Worm (Caenorhabditis elegans) whole organism, L2 larva: ENCODE measurements around the gene C06E1.9.
A peak's percentile ranks its signal among the peaks of the same experiment; 100 is the strongest.

ENCODE experiments used
- C34F6.9 ChIP-seq: fragments of 150-350 bp; optimal IDR thresholded peaks from 2 replicates; lab custom pipeline; 2014; ENCODE audit warnings: missing biosample characterization, missing genetic modification characterization
- F13H6.1 ChIP-seq: sonication (generic microtip); optimal IDR thresholded peaks from 2 replicates; lab custom pipeline; 2016; ENCODE audit warnings: missing genetic modification characterization, missing compliant biosample characterization
- R02D3.7 ChIP-seq: fragments of 150-350 bp; optimal IDR thresholded peaks from 2 replicates; lab custom pipeline; 2014; ENCODE audit warnings: missing biosample characterization, missing genetic modification characterization
- Y55F3AM.14 ChIP-seq: fragments of 200-800 bp; sonication (Bioruptor generic); optimal IDR thresholded peaks from 2 replicates; lab custom pipeline; 2018; ENCODE audit warnings: mild to moderate bottlenecking, missing genetic modification characterization, missing compliant biosample characterization
- ZK546.5 ChIP-seq: sonication (generic microtip); optimal IDR thresholded peaks from 2 replicates; lab custom pipeline; 2017; ENCODE audit warnings: missing biosample characterization, missing genetic modification characterization
- alr-1 ChIP-seq: fragments of 150-350 bp; optimal IDR thresholded peaks from 2 replicates; lab custom pipeline; 2014; ENCODE audit warnings: missing biosample characterization, missing genetic modification characterization
- aly-2 ChIP-seq: fragments of 150-350 bp; optimal IDR thresholded peaks from 2 replicates; lab custom pipeline; 2014; ENCODE audit warnings: missing biosample characterization, missing genetic modification characterization
- ama-1 ChIP-seq: fragments of 150-350 bp; optimal IDR thresholded peaks from 2 replicates; lab custom pipeline; 2018; ENCODE audit warnings: inconsistent platforms
- blmp-1 ChIP-seq: sonication (generic microtip); optimal IDR thresholded peaks from 2 replicates; lab custom pipeline; 2017; ENCODE audit warnings: missing genetic modification characterization, mild to moderate bottlenecking, missing compliant biosample characterization, antibody characterized with exemption, moderate library complexity; ENCODE audit not compliant: insufficient read depth
- ceh-16 ChIP-seq: fragments of 150-350 bp; optimal IDR thresholded peaks from 2 replicates; lab custom pipeline; 2014; ENCODE audit warnings: missing biosample characterization, missing genetic modification characterization
- ceh-82 ChIP-seq: fragments of 150-350 bp; optimal IDR thresholded peaks from 2 replicates; lab custom pipeline; 2014; ENCODE audit warnings: missing biosample characterization, missing genetic modification characterization
- crh-2 ChIP-seq: sonication (generic microtip); optimal IDR thresholded peaks from 2 replicates; lab custom pipeline; 2017; ENCODE audit warnings: missing biosample characterization, missing genetic modification characterization
- dmd-4 ChIP-seq: sonication (generic microtip); optimal IDR thresholded peaks from 2 replicates; lab custom pipeline; 2017; ENCODE audit warnings: missing biosample characterization, missing genetic modification characterization
- elt-1 ChIP-seq: fragments of 150-350 bp; optimal IDR thresholded peaks from 2 replicates; lab custom pipeline; 2014; ENCODE audit warnings: missing biosample characterization, missing genetic modification characterization
- elt-3 ChIP-seq: sonication (generic microtip); optimal IDR thresholded peaks from 2 replicates; lab custom pipeline; 2017; ENCODE audit warnings: missing biosample characterization, missing genetic modification characterization
- fos-1 ChIP-seq: fragments of 150-350 bp; optimal IDR thresholded peaks from 2 replicates; lab custom pipeline; 2014; ENCODE audit warnings: missing biosample characterization, missing genetic modification characterization
- gmeb-1 ChIP-seq: fragments of 150-350 bp; optimal IDR thresholded peaks from 2 replicates; lab custom pipeline; 2014; ENCODE audit warnings: missing biosample characterization, missing genetic modification characterization
- lsy-2 ChIP-seq, 2 experiments: fragments of 150-350 bp in 1 of 2; sonication (generic microtip) in 1 of 2; optimal IDR thresholded peaks; 2 replicates each; lab custom pipeline; 2014 to 2017; ENCODE audit warnings: missing biosample characterization in 2 of 2, missing genetic modification characterization in 2 of 2
- mab-5 ChIP-seq: fragments of 150-350 bp; optimal IDR thresholded peaks from 2 replicates; lab custom pipeline; 2014; ENCODE audit warnings: missing biosample characterization, missing genetic modification characterization
- mbf-1 ChIP-seq: sonication (generic microtip); optimal IDR thresholded peaks from 2 replicates; lab custom pipeline; 2017; ENCODE audit warnings: missing biosample characterization, missing genetic modification characterization
- mdl-1 ChIP-seq, 2 experiments: fragments of 150-350 bp in 1 of 2; sonication (generic microtip) in 1 of 2; optimal IDR thresholded peaks; 2 replicates each; lab custom pipeline; 2017; ENCODE audit warnings: missing biosample characterization in 2 of 2, missing genetic modification characterization in 2 of 2
- nhr-10 ChIP-seq: sonication (generic microtip); optimal IDR thresholded peaks from 2 replicates; lab custom pipeline; 2017; ENCODE audit warnings: missing biosample characterization, missing genetic modification characterization
- nhr-11 ChIP-seq: fragments of 150-350 bp; optimal IDR thresholded peaks from 2 replicates; lab custom pipeline; 2014; ENCODE audit warnings: missing biosample characterization, missing genetic modification characterization
- nhr-12 ChIP-seq: fragments of 150-350 bp; optimal IDR thresholded peaks from 2 replicates; lab custom pipeline; 2014; ENCODE audit warnings: missing biosample characterization, missing genetic modification characterization
- nhr-129 ChIP-seq: fragments of 150-350 bp; optimal IDR thresholded peaks from 2 replicates; lab custom pipeline; 2014; ENCODE audit warnings: missing biosample characterization, missing genetic modification characterization
- nhr-21 ChIP-seq: fragments of 150-350 bp; optimal IDR thresholded peaks from 2 replicates; lab custom pipeline; 2014; ENCODE audit warnings: missing biosample characterization, missing genetic modification characterization
- nhr-23 ChIP-seq: fragments of 150-350 bp; optimal IDR thresholded peaks from 2 replicates; lab custom pipeline; 2014; ENCODE audit warnings: missing biosample characterization, missing genetic modification reagents, missing genetic modification characterization
- nhr-237 ChIP-seq: fragments of 150-350 bp; optimal IDR thresholded peaks from 2 replicates; lab custom pipeline; 2014; ENCODE audit warnings: missing biosample characterization, missing genetic modification characterization
- nhr-25 ChIP-seq: fragments of 150-350 bp; sonication (generic microtip); optimal IDR thresholded peaks from 3 replicates; lab custom pipeline; 2014; ENCODE audit warnings: missing biosample characterization, missing genetic modification characterization
- nhr-77 ChIP-seq: fragments of 150-350 bp; optimal IDR thresholded peaks from 2 replicates; lab custom pipeline; 2014; ENCODE audit warnings: missing biosample characterization, missing genetic modification characterization
- skn-1 ChIP-seq: sonication (generic microtip); optimal IDR thresholded peaks from 2 replicates; lab custom pipeline; 2017; ENCODE audit warnings: missing biosample characterization, missing genetic modification characterization
- sma-3 ChIP-seq: sonication (generic microtip); optimal IDR thresholded peaks from 2 replicates; lab custom pipeline; 2016; ENCODE audit warnings: missing genetic modification reagents, missing genetic modification characterization, missing compliant biosample characterization
- sma-9 ChIP-seq, 2 experiments: fragments of 150-350 bp in 1 of 2; sonication (generic microtip) in 1 of 2; optimal IDR thresholded peaks; 2 replicates each; lab custom pipeline; 2014 to 2016; ENCODE audit warnings: missing genetic modification characterization in 2 of 2, mild to moderate bottlenecking in 1 of 2, missing biosample characterization in 1 of 2, missing compliant biosample characterization in 1 of 2, missing genetic modification reagents in 1 of 2, moderate library complexity in 1 of 2
- snpc-4 ChIP-seq: fragments of 150-350 bp; optimal IDR thresholded peaks from 2 replicates; lab custom pipeline; 2014; ENCODE audit warnings: missing biosample characterization, missing genetic modification characterization
- unc-55 ChIP-seq: fragments of 150-350 bp; sonication (generic microtip); optimal IDR thresholded peaks from 3 replicates; lab custom pipeline; 2014; ENCODE audit warnings: missing biosample characterization, missing genetic modification reagents, missing genetic modification characterization
- unc-62 ChIP-seq: fragments of 150-350 bp; optimal IDR thresholded peaks from 2 replicates; lab custom pipeline; 2014; ENCODE audit warnings: missing biosample characterization, missing genetic modification reagents, missing genetic modification characterization
- zag-1 ChIP-seq: fragments of 150-350 bp; optimal IDR thresholded peaks from 2 replicates; lab custom pipeline; 2014; ENCODE audit warnings: missing biosample characterization, missing genetic modification characterization
- ztf-1 ChIP-seq: fragments of 200-800 bp; sonication (Bioruptor generic); conservative IDR thresholded peaks from 2 replicates; pipeline ENCODE4 v1.3.6; 2022; ENCODE audit warnings: missing genetic modification characterization, missing compliant biosample characterization
- ztf-11 ChIP-seq: sonication (generic microtip); optimal IDR thresholded peaks from 2 replicates; lab custom pipeline; 2017; ENCODE audit warnings: missing biosample characterization, missing genetic modification characterization
- ztf-4 ChIP-seq: fragments of 150-350 bp; optimal IDR thresholded peaks from 2 replicates; lab custom pipeline; 2014; ENCODE audit warnings: missing biosample characterization, missing genetic modification characterization

Gene C06E1.9

ce11 chrIII:8657676-8658366 is 48.2 kb upstream of the C06E1.9 start:
- TF ChIP-seq blmp-1 (tag; lab: Kevin White, UChicago) (no peak), mdl-1 (tag; optimal IDR thresholded peaks at IDR 0.05; lab: Kevin White, UChicago) (no peak), sma-9 (GFP tag; optimal IDR thresholded peaks at IDR 0.05; lab: Kevin White, UChicago) (no peak), sma-9 (tag; optimal IDR thresholded peaks at IDR 0.05; lab: Kevin White, UChicago) (no peak), mbf-1 (tag; lab: Kevin White, UChicago) (no peak), ztf-1 (GFP tag; lab: Robert Waterston, UW) (no peak), C34F6.9 (no peak), F13H6.1 (tag; lab: Kevin White, UChicago) (no peak), nhr-21 (tag; lab: Kevin White, UChicago) (no peak), R02D3.7 (tag; lab: Kevin White, UChicago) (no peak), ztf-11 (tag; lab: Kevin White, UChicago) (no peak), nhr-10 (tag; lab: Kevin White, UChicago) (no peak), unc-62 (no peak), ceh-82 (tag; lab: Kevin White, UChicago) (no peak), ama-1 (lab: Kevin White, UChicago) (no peak), ZK546.5 (tag; lab: Kevin White, UChicago) (no peak), elt-3 (tag; lab: Kevin White, UChicago) (no peak)

DNA sequence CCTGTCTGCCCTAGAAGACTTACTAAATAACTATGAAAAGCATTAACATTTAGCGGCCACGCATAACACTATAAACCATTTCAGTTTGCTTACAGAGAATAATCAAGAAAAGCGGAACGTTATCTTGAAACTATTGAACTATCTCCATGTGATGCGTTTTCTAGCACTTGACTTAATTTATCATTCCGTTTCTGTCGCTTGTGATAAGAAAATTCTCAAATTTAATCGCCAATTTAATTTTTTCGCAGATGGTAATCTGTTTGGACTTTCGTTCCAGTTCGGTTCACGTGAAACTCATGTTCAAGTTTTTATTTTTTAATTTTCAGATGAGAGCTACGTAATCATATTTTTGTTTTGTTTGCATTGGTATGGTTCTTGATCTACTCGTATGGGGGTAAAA is 47.4 kb upstream of the C06E1.9 start:
- TF ChIP-seq ceh-16 (tag; lab: Kevin White, UChicago) = no peak
- TF ChIP-seq lsy-2 (tag; optimal IDR thresholded peaks at IDR 0.05; lab: Kevin White, UChicago) = peak in 1 of 2 experiments; percentile 8
- no peak for TF ChIP-seq nhr-237 (tag; lab: Kevin White, UChicago)
- TF ChIP-seq ztf-4 = no peak
- peak; percentile 60 for TF ChIP-seq skn-1 (tag; lab: Kevin White, UChicago)
- no peak for TF ChIP-seq nhr-77 (tag; lab: Kevin White, UChicago)
- TF ChIP-seq ztf-11 (tag; lab: Kevin White, UChicago) = no peak
- no peak for TF ChIP-seq C34F6.9
- TF ChIP-seq alr-1 = no peak
- peak; percentile 53 for TF ChIP-seq F13H6.1 (tag; lab: Kevin White, UChicago)
- TF ChIP-seq nhr-129 (tag; lab: Kevin White, UChicago) = no peak
- no peak for TF ChIP-seq nhr-23 (tag; lab: Kevin White, UChicago)
- TF ChIP-seq unc-55 (GFP tag; lab: Kevin White, UChicago) = no peak
- peak; percentile 55 for TF ChIP-seq sma-3 (GFP tag; lab: Kevin White, UChicago)
- no peak for TF ChIP-seq ztf-1 (GFP tag; lab: Robert Waterston, UW)
- peak; percentile 90 for TF ChIP-seq sma-9 (GFP tag; optimal IDR thresholded peaks at IDR 0.05; lab: Kevin White, UChicago)
- no peak for TF ChIP-seq sma-9 (tag; optimal IDR thresholded peaks at IDR 0.05; lab: Kevin White, UChicago)
- TF ChIP-seq unc-62 = no peak
- TF ChIP-seq fos-1 (tag; lab: Kevin White, UChicago) = peak; percentile 76
- peak; percentile 68 for TF ChIP-seq crh-2 (tag; lab: Kevin White, UChicago)
- no peak for TF ChIP-seq snpc-4 (tag; lab: Kevin White, UChicago)
- no peak for TF ChIP-seq aly-2
- no peak for TF ChIP-seq nhr-21 (tag; lab: Kevin White, UChicago)
- peak; percentile 55 for TF ChIP-seq gmeb-1 (tag; lab: Kevin White, UChicago)
- TF ChIP-seq, all 48 proteins: peak for 8

- TF ChIP-seq crh-2 (tag; lab: Kevin White, UChicago) (peak; percentile 71), zag-1 (tag; lab: Kevin White, UChicago) (no peak), F13H6.1 (tag; lab: Kevin White, UChicago) (no peak), mab-5 (tag; lab: Kevin White, UChicago) (no peak)
Observed at ce11 chrIII:8656055-8656454, 46.5 kb upstream of the C06E1.9 start.

ce11 chrIII:8655412-8655811 is 45.8 kb upstream of the C06E1.9 start:
- no peak for TF ChIP-seq nhr-77 (tag; lab: Kevin White, UChicago)
- no peak for TF ChIP-seq unc-62
- TF ChIP-seq nhr-12 (tag; lab: Kevin White, UChicago) = no peak
- no peak for TF ChIP-seq nhr-23 (tag; lab: Kevin White, UChicago)
- no peak for TF ChIP-seq fos-1 (tag; lab: Kevin White, UChicago)
- TF ChIP-seq elt-1 (tag; lab: Kevin White, UChicago) = no peak
- no peak for TF ChIP-seq nhr-11 (tag; lab: Kevin White, UChicago)
- TF ChIP-seq nhr-25 (tag; lab: Kevin White, UChicago) = peak; percentile 55
- no peak for TF ChIP-seq mbf-1 (tag; lab: Kevin White, UChicago)
- TF ChIP-seq dmd-4 (tag; lab: Kevin White, UChicago) = no peak
- TF ChIP-seq ztf-4 = no peak
- peak; percentile 11 for TF ChIP-seq sma-9 (GFP tag; optimal IDR thresholded peaks at IDR 0.05; lab: Kevin White, UChicago)
- TF ChIP-seq sma-9 (tag; optimal IDR thresholded peaks at IDR 0.05; lab: Kevin White, UChicago) = no peak
- TF ChIP-seq sma-3 (GFP tag; lab: Kevin White, UChicago) = peak; percentile 50
- peak; percentile 1 for TF ChIP-seq F13H6.1 (tag; lab: Kevin White, UChicago)
- TF ChIP-seq elt-3 (tag; lab: Kevin White, UChicago) = no peak
- TF ChIP-seq ztf-11 (tag; lab: Kevin White, UChicago) = no peak
- no peak for TF ChIP-seq C34F6.9
- TF ChIP-seq Y55F3AM.14 = no peak
